Worm (Caenorhabditis elegans) whole organism, late embryonic: ENCODE data around the gene srh-297.

Experiments used
- elt-2 ChIP-seq: sonication (generic microtip); optimal IDR thresholded peaks from 2 replicates; lab custom pipeline; 2016; ENCODE audit warnings: missing genetic modification reagents, missing genetic modification characterization, missing compliant biosample characterization
- fkh-10 ChIP-seq: fragments of 150-350 bp; optimal IDR thresholded peaks from 2 replicates; lab custom pipeline; 2014; ENCODE audit warnings: missing biosample characterization, missing genetic modification reagents, missing genetic modification characterization
- lin-11 ChIP-seq: fragments of 200-800 bp; sonication (Bioruptor generic); optimal IDR thresholded peaks from 2 replicates; lab custom pipeline; 2018; ENCODE audit warnings: mild to moderate bottlenecking, missing genetic modification characterization, missing compliant biosample characterization
- mec-3 ChIP-seq: sonication (generic microtip); optimal IDR thresholded peaks from 2 replicates; lab custom pipeline; 2016; ENCODE audit warnings: borderline replicate concordance, missing genetic modification characterization, missing compliant biosample characterization
- nhr-11 ChIP-seq: fragments of 150-350 bp; optimal IDR thresholded peaks from 2 replicates; lab custom pipeline; 2014; ENCODE audit warnings: missing biosample characterization, missing genetic modification characterization
- pqm-1 ChIP-seq: sonication (generic microtip); optimal IDR thresholded peaks from 2 replicates; lab custom pipeline; 2016; ENCODE audit warnings: missing genetic modification characterization, missing compliant biosample characterization
- syd-9 ChIP-seq: sonication (generic microtip); optimal IDR thresholded peaks from 2 replicates; lab custom pipeline; 2016; ENCODE audit warnings: mild to moderate bottlenecking, missing genetic modification characterization, moderate library complexity, missing compliant biosample characterization

DNA sequence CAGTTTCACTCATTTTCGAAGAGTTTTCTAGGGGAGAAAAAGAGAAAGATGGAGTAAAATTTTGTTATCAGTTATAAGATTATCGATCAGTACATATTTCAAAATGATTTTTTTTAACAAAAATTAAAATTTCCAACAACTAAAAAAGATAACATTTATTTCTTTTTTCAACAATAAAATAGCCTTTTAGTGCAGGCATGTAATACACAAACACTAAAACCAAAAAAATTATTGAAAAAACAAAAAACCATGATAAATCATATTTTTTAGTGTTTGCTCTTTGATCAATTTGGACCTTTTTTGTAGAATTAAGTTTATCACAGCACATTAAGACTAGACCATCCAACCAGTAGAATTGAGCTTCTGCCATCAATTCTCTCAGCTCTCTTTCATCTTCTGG is 5.7 kb downstream of the srh-297 start, which contains the start of gene ZC239.15:
- TF ChIP-seq lin-11 (tag; lab: Kevin White, UChicago) (no peak), elt-2 (tag; lab: Kevin White, UChicago) (no peak), fkh-10 (GFP tag; lab: Kevin White, UChicago) (no peak), pqm-1 (tag; lab: Kevin White, UChicago) (no peak), mec-3 (tag; lab: Kevin White, UChicago) (no peak), syd-9 (no peak), nhr-11 (tag; lab: Kevin White, UChicago) (no peak)
